Worm (Caenorhabditis elegans) whole organism, young adult: ENCODE measurements around the gene Y62H9A.4.

ENCODE experiments used
- F49E8.2 ChIP-seq: sonication (generic microtip); optimal IDR thresholded peaks from 3 replicates; lab custom pipeline; 2017; ENCODE audit warnings: missing genetic modification characterization, mild to moderate bottlenecking, missing compliant biosample characterization, antibody characterized with exemption, moderate library complexity; ENCODE audit not compliant: insufficient read depth
- cebp-1 ChIP-seq, 2 experiments: fragments of 200-800 bp in 1 of 2; sonication (Bioruptor generic) in 1 of 2; sonication (generic microtip) in 1 of 2; IDR thresholded peaks in 1 of 2; optimal IDR thresholded peaks in 1 of 2; 2 replicates each; pipeline versions ENCODE4 v1.3.6 to Lab custom; 2017 to 2022; ENCODE audit warnings: missing compliant biosample characterization in 2 of 2, missing genetic modification characterization in 2 of 2, mild to moderate bottlenecking in 1 of 2, missing genetic modification reagents in 1 of 2, moderate library complexity in 1 of 2
- madf-6 ChIP-seq: fragments of 200-800 bp; sonication (Bioruptor generic); IDR thresholded peaks from 2 replicates; pipeline ENCODE4 v1.3.6; 2022; ENCODE audit warnings: missing genetic modification reagents, missing genetic modification characterization, missing compliant biosample characterization
- nfya-1 ChIP-seq: sonication (generic microtip); optimal IDR thresholded peaks from 2 replicates; lab custom pipeline; 2017; ENCODE audit warnings: antibody characterized with exemption, missing compliant biosample characterization, missing genetic modification characterization, borderline replicate concordance; ENCODE audit not compliant: insufficient read depth
- snpc-1.3 ChIP-seq: sonication (generic microtip); optimal IDR thresholded peaks from 2 replicates; lab custom pipeline; 2017; ENCODE audit warnings: missing genetic modification characterization, mild to moderate bottlenecking, missing compliant biosample characterization, antibody characterized with exemption, moderate library complexity, missing genotype, missing genetic modification reagents; ENCODE audit not compliant: insufficient read depth
- ztf-6 ChIP-seq: fragments of 200-800 bp; sonication (Bioruptor generic); IDR thresholded peaks from 2 replicates; pipeline ENCODE4 v1.3.6; 2022; ENCODE audit warnings: missing genetic modification reagents, missing genetic modification characterization, missing compliant biosample characterization

ce11 chrX:11882800-11883199 lies 2.9 kb downstream of the Y62H9A.4 start, which contains the start of the genes Y62H9A.5 and ule-5:
- TF ChIP-seq F49E8.2 = no peak
- TF ChIP-seq cebp-1 (GFP tag; IDR thresholded peaks at IDR 0.05; lab: Robert Waterston, UW) = no peak
- TF ChIP-seq cebp-1 (tag; optimal IDR thresholded peaks at IDR 0.05; lab: Kevin White, UChicago) = no peak
- no peak for TF ChIP-seq madf-6 (GFP tag; lab: Robert Waterston, UW)
- TF ChIP-seq nfya-1 (tag; lab: Kevin White, UChicago) = no peak
- no peak for TF ChIP-seq ztf-6 (GFP tag; lab: Robert Waterston, UW)
- TF ChIP-seq snpc-1.3 (tag; lab: Kevin White, UChicago) = no peak
